Fruit fly (Drosophila melanogaster): Measurements from ENCODE around the gene mRpS10.

mRpS10 gene

dm6 chr3R:15262710-15263672 lies 33.5 kb downstream of the mRpS10 start, which contains the start of the genes eIF2gamma and Set:
TSS of gene eIF2gamma (minus strand) at chr3R:15263458.
TSS of gene Set (plus strand) at chr3R:15263552.
- TF ChIP-seq ttk (optimal IDR thresholded peaks at IDR 0.05) (no peak), h (optimal IDR thresholded peaks at IDR 0.05) (no peak), Sin3A (optimal IDR thresholded peaks at IDR 0.05) (no peak), insv (optimal IDR thresholded peaks at IDR 0.05) (no peak), Myc (optimal IDR thresholded peaks at IDR 0.05) (no peak), psq (optimal IDR thresholded peaks at IDR 0.05) (no peak)

- TF ChIP-seq psq (optimal IDR thresholded peaks at IDR 0.05) = no peak
- TF ChIP-seq insv (optimal IDR thresholded peaks at IDR 0.05) = no peak
- TF ChIP-seq Sin3A (optimal IDR thresholded peaks at IDR 0.05) = no peak
- no peak for TF ChIP-seq ttk (optimal IDR thresholded peaks at IDR 0.05)
- TF ChIP-seq h (optimal IDR thresholded peaks at IDR 0.05) = no peak
- TF ChIP-seq Myc (optimal IDR thresholded peaks at IDR 0.05) = no peak
Observed at dm6 chr3R:15263946-15264345, 34.5 kb downstream of the mRpS10 start.

dm6 chr3R:15265406-15266040 lies 36.1 kb downstream of the mRpS10 start, which contains the start of gene ATPsynO:
TSS of gene ATPsynO (plus strand) at chr3R:15265591.
- TF ChIP-seq Myc (optimal IDR thresholded peaks at IDR 0.05) = no peak
- no peak for TF ChIP-seq psq (optimal IDR thresholded peaks at IDR 0.05)
- TF ChIP-seq ttk (optimal IDR thresholded peaks at IDR 0.05) = no peak
- TF ChIP-seq insv (optimal IDR thresholded peaks at IDR 0.05) = no peak
- TF ChIP-seq h (optimal IDR thresholded peaks at IDR 0.05) = no peak
- TF ChIP-seq Sin3A (optimal IDR thresholded peaks at IDR 0.05) = no peak

- TF ChIP-seq Sin3A (optimal IDR thresholded peaks at IDR 0.05) = no peak
- TF ChIP-seq ttk (optimal IDR thresholded peaks at IDR 0.05) = no peak
- TF ChIP-seq psq (optimal IDR thresholded peaks at IDR 0.05) = no peak
- TF ChIP-seq h (optimal IDR thresholded peaks at IDR 0.05) = no peak
- no peak for TF ChIP-seq Myc (optimal IDR thresholded peaks at IDR 0.05)
- no peak for TF ChIP-seq insv (optimal IDR thresholded peaks at IDR 0.05)
Observed at dm6 chr3R:15268426-15268825, 39.0 kb downstream of the mRpS10 start, which contains the start of the genes CG14864 and Zip88E. TSS of gene CG14864 (minus strand) at chr3R:15268538. TSS of gene Zip88E (plus strand) at chr3R:15268662.

dm6 chr3R:15268856-15269255 lies 39.4 kb downstream of the mRpS10 start:
- no peak for TF ChIP-seq h (optimal IDR thresholded peaks at IDR 0.05)
- TF ChIP-seq Sin3A (optimal IDR thresholded peaks at IDR 0.05) = no peak
- TF ChIP-seq insv (optimal IDR thresholded peaks at IDR 0.05) = no peak
- TF ChIP-seq psq (optimal IDR thresholded peaks at IDR 0.05) = no peak
- TF ChIP-seq ttk (optimal IDR thresholded peaks at IDR 0.05) = no peak
- no peak for TF ChIP-seq Myc (optimal IDR thresholded peaks at IDR 0.05)

dm6 chr3R:15275158-15275623 lies 45.7 kb downstream of the mRpS10 start, which contains the start of the genes Cp190 and CG4338:
TSS of gene Cp190 (minus strand) at chr3R:15275241.
TSS of gene CG4338 (plus strand) at chr3R:15275522.
- no peak for TF ChIP-seq psq (optimal IDR thresholded peaks at IDR 0.05)
- TF ChIP-seq h (optimal IDR thresholded peaks at IDR 0.05) = no peak
- no peak for TF ChIP-seq Sin3A (optimal IDR thresholded peaks at IDR 0.05)
- no peak for TF ChIP-seq Myc (optimal IDR thresholded peaks at IDR 0.05)
- TF ChIP-seq insv (optimal IDR thresholded peaks at IDR 0.05) = no peak
- TF ChIP-seq ttk (optimal IDR thresholded peaks at IDR 0.05) = no peak

dm6 chr3R:15277926-15278869 lies 48.7 kb downstream of the mRpS10 start, which contains the start of the genes MRG15 and Tm1:
TSS of gene MRG15 (minus strand) at chr3R:15278109.
TSS of gene Tm1 (plus strand) at chr3R:15278220.
- TF ChIP-seq h (optimal IDR thresholded peaks at IDR 0.05) (no peak), insv (optimal IDR thresholded peaks at IDR 0.05) (no peak), Sin3A (optimal IDR thresholded peaks at IDR 0.05) (no peak), Myc (optimal IDR thresholded peaks at IDR 0.05) (no peak), psq (optimal IDR thresholded peaks at IDR 0.05) (no peak), ttk (optimal IDR thresholded peaks at IDR 0.05) (no peak)

Data from Kc167 (cell line).